Fruit fly (Drosophila melanogaster) S2 (cell line): ENCODE results near the gene Boh2.

ENCODE experiments used
- CG8478 ChIP-seq: fragments of >200 bp; optimal IDR thresholded peaks from 2 replicates; lab custom pipeline; 2018
- CTCF ChIP-seq, 2 experiments: fragments of >200 bp; optimal IDR thresholded peaks; 2 replicates each; lab custom pipeline; 2018

dm6 chr2L:11227258-11227657 lies 48.4 kb downstream of the Boh2 start:
- TF ChIP-seq CG8478 (lab: Kevin White, UChicago) (no peak), CTCF (optimal IDR thresholded peaks at IDR 0.05; lab: Kevin White, UChicago) (no peak)
